Fruit fly (Drosophila melanogaster) ovary, adult (tissue): ENCODE data around the gene dysc.

ENCODE experiments used
- CG17801 ChIP-seq: fragments of 200-800 bp; optimal IDR thresholded peaks from 2 replicates; lab custom pipeline; 2019; ENCODE audit warnings: missing biosample characterization, mild to moderate bottlenecking, missing genetic modification characterization, moderate library complexity; ENCODE audit not compliant: partially characterized antibody

dysc gene

DNA sequence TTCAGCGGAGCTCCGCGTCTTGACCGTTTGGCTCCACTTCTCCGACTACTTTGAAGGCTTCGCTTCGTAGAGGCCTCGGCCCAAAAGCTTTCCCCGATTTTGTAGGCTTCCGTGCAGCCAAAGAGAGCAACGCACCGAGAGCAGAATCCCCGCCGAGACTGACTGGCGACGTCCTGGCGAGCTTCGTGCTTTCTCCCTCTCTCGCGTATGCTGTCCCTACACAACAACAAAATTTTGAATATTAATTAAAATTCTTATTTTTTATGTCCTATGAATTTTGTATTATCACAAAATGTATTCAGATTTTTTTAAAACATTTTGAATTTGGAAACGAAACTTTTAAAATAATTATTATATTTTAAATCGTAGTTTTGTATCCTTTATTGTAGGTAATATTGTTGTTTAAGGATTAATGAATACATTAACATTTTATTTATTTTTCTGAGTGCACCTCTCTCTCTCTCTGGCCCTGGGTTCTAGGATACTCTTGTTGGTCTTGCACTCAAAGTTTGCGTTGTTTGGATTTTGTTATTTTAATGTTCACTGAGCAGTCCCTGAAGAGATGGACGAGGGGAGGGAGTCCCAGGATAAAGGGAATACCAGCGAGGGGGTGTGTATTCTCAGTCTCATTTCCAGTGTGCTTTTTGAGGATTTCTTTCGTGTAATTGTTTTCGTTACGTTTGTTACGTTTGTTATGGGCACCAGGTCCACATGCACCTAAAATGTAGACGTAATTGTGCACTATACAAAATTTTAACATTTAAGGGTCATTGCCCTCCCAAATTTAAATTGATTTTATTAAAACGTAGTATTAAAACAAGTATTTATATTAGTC, at the start of gene dysc:
dysc (minus strand) TSS at position 51 of the 835 bp plus-strand sequence.
- TF ChIP-seq CG17801 (GFP tag; lab: Kevin White, UChicago) = no peak

dm6 chr3L:13952484-13953048, 49.5 kb upstream of the dysc start:
- TF ChIP-seq CG17801 (GFP tag; lab: Kevin White, UChicago) = peak; percentile 11

dm6 chr3L:13951564-13951963, 48.5 kb upstream of the dysc start:
- no peak for TF ChIP-seq CG17801 (GFP tag; lab: Kevin White, UChicago)

DNA sequence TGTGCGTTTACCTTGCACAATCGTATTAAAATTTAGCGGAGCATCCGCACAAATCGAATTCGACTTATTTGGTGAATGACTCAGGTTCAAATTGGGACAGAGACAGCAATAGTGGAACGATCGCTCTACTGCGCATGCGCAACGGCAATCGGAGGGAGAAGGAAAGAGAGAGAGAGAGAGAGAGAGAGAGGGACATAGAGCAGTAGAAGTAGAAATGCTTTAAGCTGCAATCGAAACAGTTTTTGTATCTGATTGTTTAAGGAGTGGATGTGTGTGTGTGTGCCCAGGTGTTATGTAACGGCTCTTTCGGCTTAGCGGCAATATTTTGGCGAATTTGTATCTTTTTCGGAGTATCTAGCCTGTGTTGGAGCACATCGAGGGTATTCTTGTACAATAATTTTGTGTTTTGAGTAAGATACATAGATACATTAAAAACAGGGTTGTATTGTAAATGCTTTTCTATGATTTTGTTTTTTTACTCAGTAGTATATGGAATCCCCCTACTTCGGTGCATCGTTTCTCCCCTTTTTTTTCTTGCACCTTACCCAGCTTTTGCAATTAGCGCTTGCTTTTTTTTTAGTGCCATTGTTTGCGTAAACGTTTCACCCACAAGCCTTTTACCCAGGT, 46.5 kb upstream of the dysc start:
- no peak for TF ChIP-seq CG17801 (GFP tag; lab: Kevin White, UChicago)

dm6 chr3L:13946003-13946402, 43.0 kb upstream of the dysc start:
- peak; percentile 2 for TF ChIP-seq CG17801 (GFP tag; lab: Kevin White, UChicago)

- no peak for TF ChIP-seq CG17801 (GFP tag; lab: Kevin White, UChicago)
Observed at dm6 chr3L:13939151-13939499, 36.1 kb upstream of the dysc start, which contains the start of gene CG32137. Gene CG32137, plus strand, starts transcription at chr3L:13939250.

DNA sequence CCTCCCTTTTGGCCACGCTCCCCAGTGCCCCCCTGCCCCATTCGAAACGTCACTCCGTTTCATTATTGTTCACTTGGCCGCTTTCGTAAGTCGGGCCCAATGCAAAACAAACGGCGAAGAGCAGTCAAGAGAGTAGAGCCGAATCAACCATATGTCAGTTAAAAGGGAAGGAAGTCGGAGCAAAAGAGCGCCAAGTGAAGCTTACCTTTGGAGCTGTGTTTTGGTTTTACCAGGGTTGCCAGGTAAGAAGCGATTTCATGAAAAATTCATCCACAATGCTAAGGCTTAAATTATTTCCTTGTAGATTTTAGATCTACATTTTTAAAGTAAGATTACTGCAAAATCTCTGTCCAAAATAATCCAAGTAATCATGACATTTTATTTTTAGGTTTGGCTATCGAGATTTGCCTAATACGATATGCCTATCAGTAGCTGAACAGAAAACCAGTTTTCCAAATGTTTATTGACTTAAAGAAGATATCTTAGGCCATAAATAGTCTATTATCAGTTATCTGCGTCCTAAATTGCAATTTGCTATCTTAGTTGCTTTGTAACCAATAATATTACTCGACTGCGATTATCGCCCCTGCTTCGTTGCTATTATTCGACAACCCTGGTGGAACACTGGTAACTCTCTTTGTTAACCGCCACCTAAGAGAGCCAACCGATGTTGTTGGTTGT, 35.6 kb upstream of the dysc start:
- TF ChIP-seq CG17801 (GFP tag; lab: Kevin White, UChicago) = peak; percentile 86

- no peak for TF ChIP-seq CG17801 (GFP tag; lab: Kevin White, UChicago)
Observed at dm6 chr3L:13936771-13937170, 33.7 kb upstream of the dysc start.

DNA sequence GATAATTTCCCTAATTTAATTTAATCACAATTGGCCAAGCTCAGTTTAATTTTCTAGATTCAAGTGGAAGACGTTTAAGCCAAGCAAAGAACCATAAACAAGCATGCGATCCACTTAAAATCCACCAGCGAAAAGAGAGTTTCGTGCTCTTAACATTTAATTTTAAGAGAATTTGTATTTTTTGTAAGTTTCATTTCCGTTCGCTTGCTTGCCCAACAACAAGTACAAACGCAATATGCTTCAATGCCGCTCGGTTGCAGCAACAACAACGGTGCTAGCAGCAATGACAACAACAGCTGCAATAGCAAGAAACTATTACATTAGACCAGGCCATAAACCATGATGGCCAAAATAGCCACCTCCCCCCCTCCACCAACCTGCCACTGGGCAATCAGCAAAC, 31.9 kb upstream of the dysc start:
- TF ChIP-seq CG17801 (GFP tag; lab: Kevin White, UChicago) = no peak

DNA sequence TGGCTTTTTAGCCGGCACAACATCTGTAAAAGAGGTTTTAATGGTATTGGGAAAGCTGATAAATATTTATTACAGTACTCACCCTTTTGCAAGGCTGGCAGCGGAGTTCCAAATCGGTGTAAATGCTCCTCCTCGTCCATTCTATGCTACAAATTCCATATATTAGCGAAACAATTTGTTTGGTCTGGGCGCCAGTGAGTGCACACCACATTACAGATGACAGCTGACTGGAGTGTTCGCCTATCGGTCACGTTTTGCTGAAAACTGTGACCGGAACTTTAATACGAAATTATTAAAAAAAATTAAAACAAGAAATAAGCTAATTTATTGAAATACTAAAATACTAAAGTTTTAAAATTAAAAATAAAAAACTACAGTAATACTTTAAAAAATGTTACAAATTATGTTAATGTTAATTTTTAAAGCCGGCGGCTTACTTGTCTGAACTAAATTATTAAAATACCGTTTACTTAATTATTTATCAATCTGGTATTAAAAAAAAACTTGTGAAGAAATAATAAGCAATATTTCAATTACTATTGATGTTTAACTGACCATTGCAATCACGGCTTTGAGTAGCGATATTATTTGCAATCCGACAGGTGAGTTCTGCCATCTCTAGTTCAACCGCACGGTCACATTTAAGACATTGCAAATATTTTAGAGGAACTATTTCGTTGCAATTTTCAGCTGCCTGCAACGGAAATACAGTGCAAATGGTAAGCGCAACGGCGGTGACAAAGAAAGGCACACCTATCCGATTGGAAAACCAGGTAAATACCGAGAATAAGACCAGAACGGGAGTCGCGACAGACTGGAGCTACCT, 25.9 kb upstream of the dysc start, which contains the start of the genes CG8833 and DCTN1-p150:
CG8833 (minus strand) TSS at position 232 of the 826 bp plus-strand sequence.
DCTN1-p150 (plus strand) TSS at position 619 of the 826 bp plus-strand sequence.
- TF ChIP-seq CG17801 (GFP tag; lab: Kevin White, UChicago) = no peak

dm6 chr3L:13925117-13925726, 22.2 kb upstream of the dysc start, which contains the start of gene Rgl:
Gene Rgl, minus strand, starts transcription at chr3L:13925335.
- peak; percentile 1 for TF ChIP-seq CG17801 (GFP tag; lab: Kevin White, UChicago)

- no peak for TF ChIP-seq CG17801 (GFP tag; lab: Kevin White, UChicago)
Observed at dm6 chr3L:13924646-13925045, 21.6 kb upstream of the dysc start.
